Fruit fly (Drosophila melanogaster): ENCODE data around the gene bou.

Gene bou

dm6 chrX:7013320-7014214 lies 27.3 kb downstream of the bou start, which contains the start of the genes CG3032 and CG4593 (continued):
- peak; percentile 92 for TF ChIP-seq Rfx (GFP tag; IDR thresholded peaks at IDR 0.05)
- peak; percentile 19 for TF ChIP-seq Vsx1 (GFP tag; optimal IDR thresholded peaks at IDR 0.05)
- TF ChIP-seq CG7271 (tag; optimal IDR thresholded peaks at IDR 0.05): no peak
- peak; percentile 81 for TF ChIP-seq CG12659 (GFP tag; optimal IDR thresholded peaks at IDR 0.05)
- peak; percentile 81 for TF ChIP-seq az2 (GFP tag; optimal IDR thresholded peaks at IDR 0.05)
- peak; percentile 81 for TF ChIP-seq rib (GFP tag; IDR thresholded peaks at IDR 0.05)
- TF ChIP-seq tgo (GFP tag; IDR thresholded peaks at IDR 0.05): peak; percentile 88
- peak; percentile 55 for TF ChIP-seq nerfin-1 (tag; optimal IDR thresholded peaks at IDR 0.05)
- TF ChIP-seq jumu (GFP tag; optimal IDR thresholded peaks at IDR 0.05): peak; percentile 57
- TF ChIP-seq CG17568 (GFP tag; optimal IDR thresholded peaks at IDR 0.05): peak; percentile 69
- TF ChIP-seq CG13624 (GFP tag; optimal IDR thresholded peaks at IDR 0.05): peak; percentile 67
- peak; percentile 68 for TF ChIP-seq CG9797 (GFP tag; optimal IDR thresholded peaks at IDR 0.05)

dm6 chrX:7014931-7015428 lies 28.7 kb downstream of the bou start:
- TF ChIP-seq D (optimal IDR thresholded peaks at IDR 0.05) (no peak), D (GFP tag; optimal IDR thresholded peaks at IDR 0.05) (no peak), Atf6 (GFP tag; IDR thresholded peaks at IDR 0.05) (peak; percentile 53), cad (GFP tag; optimal IDR thresholded peaks at IDR 0.05) (no peak), Trl (optimal IDR thresholded peaks at IDR 0.05) (no peak), Trl (GFP tag; optimal IDR thresholded peaks at IDR 0.05) (peak; percentile 67), CG34224 (GFP tag; IDR thresholded peaks at IDR 0.05; ENCODE audit: partially characterized antibody) (peak; percentile 69), Hmr (GFP tag; optimal IDR thresholded peaks at IDR 0.05) (peak; percentile 63), Asciz (GFP tag; optimal IDR thresholded peaks at IDR 0.05) (peak; percentile 9), CG12236 (GFP tag; optimal IDR thresholded peaks at IDR 0.05) (no peak), ato (GFP tag; IDR thresholded peaks at IDR 0.05; ENCODE audit: partially characterized antibody) (0 out of 2 replicates have a peak, but pooled peaks have one; percentile 42), bigmax (GFP tag; optimal IDR thresholded peaks at IDR 0.05) (no peak), NfI (GFP tag; optimal IDR thresholded peaks at IDR 0.05) (peak; percentile 40), TFAM (GFP tag; optimal IDR thresholded peaks at IDR 0.05) (no peak), Hr3 (GFP tag; optimal IDR thresholded peaks at IDR 0.05) (peak; percentile 10), CG1602 (GFP tag; optimal IDR thresholded peaks at IDR 0.05) (peak; percentile 30), CG4328 (GFP tag; optimal IDR thresholded peaks at IDR 0.05) (no peak), tin (GFP tag; optimal IDR thresholded peaks at IDR 0.05) (peak; percentile 41), sqz (GFP tag; optimal IDR thresholded peaks at IDR 0.05) (no peak), CG8290 (GFP tag; optimal IDR thresholded peaks at IDR 0.05) (peak; percentile 37), CG8290 (tag; optimal IDR thresholded peaks at IDR 0.05) (peak in 1 of 2 experiments; percentile 89), CG2116 (GFP tag; optimal IDR thresholded peaks at IDR 0.05) (peak; percentile 36), schlank (tag; optimal IDR thresholded peaks at IDR 0.05) (no peak), ftz-f1 (GFP tag; optimal IDR thresholded peaks at IDR 0.05) (no peak), CG30431 (GFP tag; optimal IDR thresholded peaks at IDR 0.05) (no peak), E2f2 (GFP tag; IDR thresholded peaks at IDR 0.05) (peak; percentile 94), CG6689 (GFP tag; IDR thresholded peaks at IDR 0.05) (0 out of 2 replicates have a peak, but pooled peaks have one; percentile 20), slp2 (GFP tag; optimal IDR thresholded peaks at IDR 0.05) (no peak), NFAT (GFP tag; IDR thresholded peaks at IDR 0.05) (peak; percentile 58; the same call in 1 of the 2 replicates), CG16863 (GFP tag; optimal IDR thresholded peaks at IDR 0.05) (peak; percentile 31), caup (GFP tag; optimal IDR thresholded peaks at IDR 0.05; ENCODE audit: severe bottlenecking) (peak; percentile 32), trh (GFP tag; optimal IDR thresholded peaks at IDR 0.05) (peak; percentile 29), Dip2 (GFP tag; IDR thresholded peaks at IDR 0.05) (peak; percentile 93), abd-A (tag; optimal IDR thresholded peaks at IDR 0.05) (no peak), CG12942 (GFP tag; optimal IDR thresholded peaks at IDR 0.05) (no peak), CG1832 (GFP tag; optimal IDR thresholded peaks at IDR 0.05) (no peak), Chrac-16 (GFP tag; optimal IDR thresholded peaks at IDR 0.05) (peak; percentile 27)
